Worm (Caenorhabditis elegans) whole organism, early embryonic: ENCODE measurements around the gene Y40H4A.2.

Source experiments
- ama-1 ChIP-seq: fragments of 150-350 bp; optimal IDR thresholded peaks from 2 replicates; lab custom pipeline; 2014
- ets-7 ChIP-seq: sonication (generic microtip); optimal IDR thresholded peaks from 2 replicates; lab custom pipeline; 2016; ENCODE audit warnings: missing genotype, missing genetic modification characterization, missing compliant biosample characterization
- flt-1 ChIP-seq: fragments of 200-800 bp; sonication (Bioruptor generic); IDR thresholded peaks from 2 replicates; pipeline ENCODE4 v1.3.6; 2022; ENCODE audit warnings: missing genetic modification characterization, missing compliant biosample characterization
- hmbx-1 ChIP-seq: sonication (generic microtip); optimal IDR thresholded peaks from 2 replicates; lab custom pipeline; 2016; ENCODE audit warnings: mild to moderate bottlenecking, missing genetic modification characterization, missing compliant biosample characterization
- tbx-37 ChIP-seq: fragments of 200-800 bp; sonication (Bioruptor generic); conservative IDR thresholded peaks from 2 replicates; pipeline ENCODE4 v1.3.6; 2022; ENCODE audit warnings: missing genetic modification reagents, missing genetic modification characterization, missing compliant biosample characterization

ce11 chrV:14594103-14594502 lies 8.9 kb upstream of the Y40H4A.2 start:
- no peak for TF ChIP-seq ama-1 (lab: Kevin White, UChicago)
- TF ChIP-seq flt-1 (GFP tag; lab: Robert Waterston, UW), result no peak
- no peak for TF ChIP-seq hmbx-1 (tag; lab: Kevin White, UChicago)
- no peak for TF ChIP-seq ets-7 (tag; lab: Kevin White, UChicago)
- TF ChIP-seq tbx-37, result no peak
